Worm (Caenorhabditis elegans) whole organism, L1 larva: Measurements from ENCODE around the gene clec-68.

Experiments
- ama-1 ChIP-seq: fragments of 150-350 bp; optimal IDR thresholded peaks from 2 replicates; lab custom pipeline; 2014
- ceh-82 ChIP-seq, 3 experiments: fragments of 150-350 bp in 1 of 3; sonication (generic microtip) in 2 of 3; optimal IDR thresholded peaks; 2 replicates each; lab custom pipeline; 2014 to 2017; ENCODE audit warnings: missing biosample characterization in 3 of 3, missing genetic modification characterization in 3 of 3
- elt-3 ChIP-seq, 6 experiments: fragments of 150-350 bp in 1 of 6; sonication (generic microtip); optimal IDR thresholded peaks; 2 replicates each; lab custom pipeline; 2017 to 2018; ENCODE audit warnings: missing biosample characterization in 6 of 6, missing genetic modification characterization in 6 of 6, inconsistent platforms in 1 of 6
- pax-3 ChIP-seq: fragments of 200-800 bp; sonication (Bioruptor generic); optimal IDR thresholded peaks from 2 replicates; lab custom pipeline; 2018; ENCODE audit warnings: mild to moderate bottlenecking, missing genetic modification characterization, moderate library complexity, missing compliant biosample characterization
- ztf-11 ChIP-seq, 2 experiments: sonication (generic microtip); optimal IDR thresholded peaks; 2 replicates each; lab custom pipeline; 2016 to 2017; ENCODE audit warnings: missing genetic modification characterization in 2 of 2, missing biosample characterization in 1 of 2, missing compliant biosample characterization in 1 of 2

DNA sequence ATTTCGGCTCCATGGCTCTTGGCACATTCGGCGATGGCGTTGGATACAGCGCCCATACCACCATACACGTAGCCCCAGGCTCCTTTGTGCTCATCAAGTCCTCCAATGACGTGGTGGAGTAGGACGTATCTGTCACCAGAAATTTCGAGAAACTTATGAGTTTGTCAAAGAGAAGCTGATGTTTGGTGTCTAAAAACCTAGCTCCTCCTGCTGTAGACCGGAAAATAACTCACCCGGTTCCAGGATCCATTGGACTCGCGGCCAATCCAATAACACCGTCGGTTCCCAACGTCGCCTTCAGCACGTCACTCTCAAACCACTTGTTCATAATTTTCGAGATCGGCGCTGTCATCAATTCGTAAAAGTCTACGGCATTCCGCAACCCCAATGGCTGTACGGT is 49.3 kb upstream of the clec-68 start:
- TF ChIP-seq elt-3 (tag; optimal IDR thresholded peaks at IDR 0.05; lab: Kevin White, UChicago) (no peak), ceh-82 (tag; optimal IDR thresholded peaks at IDR 0.05; lab: Kevin White, UChicago) (no peak), ztf-11 (tag; optimal IDR thresholded peaks at IDR 0.05; lab: Kevin White, UChicago) (no peak), pax-3 (tag; lab: Kevin White, UChicago) (no peak), ama-1 (lab: Kevin White, UChicago) (no peak)
